Worm (Caenorhabditis elegans): ENCODE measurements around the gene srbc-13.
"Not testable (repeated sequence)": the region's sequence is repeated elsewhere in the genome, so short reads cannot be mapped to it uniquely, and the experiment has no call there.

The srbc-13 gene

ce11 chrV:847521-847920, at the start of gene srbc-13:
srbc-13 (plus strand) TSS chrV:847821.
- TF ChIP-seq him-1 (tag; optimal IDR thresholded peaks at IDR 0.05) (no peak), dao-5 (tag; optimal IDR thresholded peaks at IDR 0.05) (no peak), W03F9.2 (tag; optimal IDR thresholded peaks at IDR 0.05) (no peak)

ce11 chrV:800271-800670, 47.4 kb upstream of the srbc-13 start:
- TF ChIP-seq him-1 (tag; optimal IDR thresholded peaks at IDR 0.05) (no peak), dao-5 (tag; optimal IDR thresholded peaks at IDR 0.05) (no peak), W03F9.2 (tag; optimal IDR thresholded peaks at IDR 0.05) (no peak)

DNA sequence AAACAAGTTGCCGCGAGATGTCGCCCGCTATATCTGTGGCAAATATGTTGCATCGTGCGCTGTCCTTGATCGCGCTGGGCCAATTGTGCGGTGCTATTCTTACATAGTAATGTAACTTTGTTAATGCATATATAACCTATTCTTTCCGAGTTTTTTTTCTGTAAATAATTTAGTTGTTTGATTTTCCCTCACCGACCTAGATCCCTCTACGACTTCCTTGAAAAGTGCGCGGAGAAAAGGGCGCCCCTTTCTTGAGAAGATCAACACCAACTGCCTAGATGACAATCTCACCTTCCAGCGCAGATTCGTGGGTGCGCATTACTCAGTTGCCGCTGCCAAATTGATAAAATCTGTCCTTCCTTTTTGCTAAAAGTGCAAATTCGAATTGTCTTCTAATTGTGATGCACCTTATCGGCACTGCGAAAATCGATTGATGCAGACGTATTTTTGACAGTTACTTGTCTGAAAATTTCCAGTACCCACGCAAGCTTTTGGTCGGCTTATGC, 46.0 kb upstream of the srbc-13 start:
- TF ChIP-seq dao-5 (tag; optimal IDR thresholded peaks at IDR 0.05) (no peak), him-1 (tag; optimal IDR thresholded peaks at IDR 0.05) (no peak), W03F9.2 (tag; optimal IDR thresholded peaks at IDR 0.05) (no peak)

DNA sequence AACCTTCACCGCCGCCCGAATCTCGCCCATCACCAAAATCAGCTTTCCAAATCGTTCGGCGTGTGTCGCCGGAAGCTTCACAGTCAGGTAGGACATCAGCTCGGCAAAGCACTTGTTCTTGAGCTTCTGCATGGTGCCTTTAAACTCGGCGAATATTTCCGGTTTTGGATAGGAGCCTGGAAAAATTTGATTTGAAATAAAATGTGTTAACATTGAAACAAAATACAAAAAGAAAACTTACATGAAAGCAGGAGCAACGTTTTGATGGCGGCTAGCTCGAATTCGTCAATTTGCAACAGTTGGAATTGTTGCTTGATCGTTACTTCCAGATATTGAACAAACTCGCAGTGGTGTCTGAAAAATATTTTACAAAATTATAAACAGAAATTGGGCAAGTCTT, 44.9 kb upstream of the srbc-13 start:
- TF ChIP-seq him-1 (tag; optimal IDR thresholded peaks at IDR 0.05) (no peak), dao-5 (tag; optimal IDR thresholded peaks at IDR 0.05) (no peak), W03F9.2 (tag; optimal IDR thresholded peaks at IDR 0.05) (no peak)

- TF ChIP-seq dao-5 (tag; optimal IDR thresholded peaks at IDR 0.05) (no peak), him-1 (tag; optimal IDR thresholded peaks at IDR 0.05) (no peak), W03F9.2 (tag; optimal IDR thresholded peaks at IDR 0.05) (no peak)
These were observed 44.1 kb upstream of the srbc-13 start for ce11 chrV:803472-803871.

- TF ChIP-seq him-1 (tag; optimal IDR thresholded peaks at IDR 0.05), result no peak
- no peak for TF ChIP-seq dao-5 (tag; optimal IDR thresholded peaks at IDR 0.05)
- TF ChIP-seq W03F9.2 (tag; optimal IDR thresholded peaks at IDR 0.05), result no peak
These were observed 43.1 kb upstream of the srbc-13 start, which contains the start of gene nhr-270 for ce11 chrV:804485-804884. nhr-270 (minus strand) TSS chrV:804741.

ce11 chrV:808260-808659, 39.4 kb upstream of the srbc-13 start:
- TF ChIP-seq him-1 (tag; optimal IDR thresholded peaks at IDR 0.05) (no peak), dao-5 (tag; optimal IDR thresholded peaks at IDR 0.05) (no peak), W03F9.2 (tag; optimal IDR thresholded peaks at IDR 0.05) (no peak)

DNA sequence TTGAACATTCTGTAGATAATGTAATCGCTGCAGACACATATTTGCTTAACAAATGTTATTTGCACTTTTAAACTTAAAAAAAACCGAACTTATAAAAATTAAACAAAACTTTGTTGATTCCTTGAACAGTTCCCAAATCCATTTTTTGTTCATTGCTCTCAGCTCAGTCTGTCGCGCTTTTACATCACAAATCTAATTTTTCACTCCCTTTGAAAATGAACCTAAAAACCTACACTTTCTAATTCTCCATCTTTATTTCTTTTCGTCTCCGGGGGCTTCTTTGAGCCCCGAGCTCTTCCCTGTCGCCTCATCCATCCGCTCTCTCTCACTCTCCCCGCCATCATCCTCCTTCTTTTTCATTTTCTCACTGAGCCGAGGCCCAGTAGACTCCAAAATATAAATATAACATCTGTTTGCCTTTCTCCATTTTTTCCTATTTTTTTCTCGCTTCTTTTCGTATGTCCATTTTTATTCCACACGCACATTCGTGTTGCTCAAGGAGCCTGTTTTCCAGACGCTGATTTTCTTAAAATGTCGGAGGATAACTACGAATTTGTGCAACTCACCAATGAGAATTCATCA, 37.2 kb upstream of the srbc-13 start, which contains the start of gene R13D11.4:
R13D11.4 (plus strand) TSS at position 532 of the 582 bp plus-strand sequence.
- TF ChIP-seq dao-5 (tag; optimal IDR thresholded peaks at IDR 0.05) (no peak), W03F9.2 (tag; optimal IDR thresholded peaks at IDR 0.05) (no peak), him-1 (tag; optimal IDR thresholded peaks at IDR 0.05) (no peak)

ce11 chrV:813101-813500, 34.5 kb upstream of the srbc-13 start, which contains the start of gene R13D11.10:
R13D11.10 (minus strand) TSS chrV:813201.
- no peak for TF ChIP-seq him-1 (tag; optimal IDR thresholded peaks at IDR 0.05)
- no peak for TF ChIP-seq W03F9.2 (tag; optimal IDR thresholded peaks at IDR 0.05)
- TF ChIP-seq dao-5 (tag; optimal IDR thresholded peaks at IDR 0.05), result no peak

ce11 chrV:814716-815115, 32.9 kb upstream of the srbc-13 start, which contains the start of gene R13D11.3:
R13D11.3 (plus strand) TSS chrV:815016.
- TF ChIP-seq W03F9.2 (tag; optimal IDR thresholded peaks at IDR 0.05) (no peak), him-1 (tag; optimal IDR thresholded peaks at IDR 0.05) (no peak), dao-5 (tag; optimal IDR thresholded peaks at IDR 0.05) (no peak)

DNA sequence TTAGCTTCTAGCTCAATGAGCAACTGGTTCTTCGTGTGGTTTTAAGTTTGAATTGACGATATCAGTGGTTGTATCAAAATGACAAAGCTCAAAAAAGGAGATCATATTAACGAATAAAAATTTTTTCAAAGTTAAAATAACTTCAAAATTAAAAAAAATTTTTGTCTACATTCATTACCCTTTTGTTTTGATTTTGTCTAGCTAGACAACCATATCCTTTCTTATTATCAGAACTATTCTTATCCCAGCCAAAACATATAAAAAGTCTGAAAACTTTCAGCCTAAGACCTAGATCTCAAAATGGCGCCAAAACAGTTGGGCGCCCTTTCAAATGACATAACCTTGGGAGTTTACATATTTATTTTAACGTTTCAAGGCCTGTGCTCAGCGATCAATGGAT, 30.4 kb upstream of the srbc-13 start, which contains the start of gene R13D11.1:
R13D11.1 (plus strand) TSS at position 301 of the 400 bp plus-strand sequence.
- no peak for TF ChIP-seq him-1 (tag; optimal IDR thresholded peaks at IDR 0.05)

- not testable (repeated sequence) for TF ChIP-seq him-1, W03F9.2, dao-5 (tag; optimal IDR thresholded peaks at IDR 0.05)
These were observed 27.0 kb upstream of the srbc-13 start, which contains the start of gene srx-32 for ce11 chrV:820629-821028. srx-32 (minus strand) TSS chrV:820729.

- not testable (repeated sequence) for TF ChIP-seq him-1, W03F9.2, dao-5 (tag; optimal IDR thresholded peaks at IDR 0.05)
These were observed 24.7 kb upstream of the srbc-13 start, which contains the start of gene srx-31 for ce11 chrV:822922-823321. srx-31 (minus strand) TSS chrV:823022.

DNA sequence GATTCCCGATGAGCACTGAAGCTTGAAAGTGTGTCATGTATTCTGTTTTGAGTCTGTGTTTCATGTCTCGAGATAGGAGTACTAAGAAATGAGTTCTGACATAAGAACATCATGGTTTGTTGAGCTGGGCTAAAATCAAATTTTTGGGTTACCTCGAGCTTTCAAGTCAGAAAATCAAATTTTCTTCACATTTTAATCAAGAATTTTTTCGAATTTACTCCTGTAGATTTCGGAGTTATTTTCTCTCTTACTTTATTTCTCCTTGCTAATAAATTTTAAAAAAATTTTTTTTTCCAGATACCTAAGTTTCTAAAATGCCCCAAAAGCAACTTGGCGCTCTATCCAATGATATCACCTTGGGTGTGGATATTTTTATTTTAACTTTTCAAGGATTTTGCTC, 21.5 kb upstream of the srbc-13 start, which contains the start of gene F41H8.2:
F41H8.2 (plus strand) TSS at position 301 of the 400 bp plus-strand sequence.
- TF ChIP-seq dao-5 (tag; optimal IDR thresholded peaks at IDR 0.05), result no peak
- TF ChIP-seq him-1 (tag; optimal IDR thresholded peaks at IDR 0.05), result no peak
- TF ChIP-seq W03F9.2 (tag; optimal IDR thresholded peaks at IDR 0.05), result no peak
